Worm (Caenorhabditis elegans) whole organism, L4/young adult: Measurements from ENCODE around the gene cst-1.

Experiments used
- W03F9.2 ChIP-seq: fragments of 150-350 bp; optimal IDR thresholded peaks from 2 replicates; lab custom pipeline; 2014; ENCODE audit warnings: missing biosample characterization, missing genetic modification characterization
- dao-5 ChIP-seq: sonication (generic microtip); optimal IDR thresholded peaks from 2 replicates; lab custom pipeline; 2016; ENCODE audit warnings: missing genotype, missing genetic modification characterization, moderate library complexity, missing compliant biosample characterization
- him-1 ChIP-seq: sonication (generic microtip); optimal IDR thresholded peaks from 2 replicates; lab custom pipeline; 2016; ENCODE audit warnings: missing genotype, missing genetic modification reagents, missing genetic modification characterization, missing compliant biosample characterization

DNA sequence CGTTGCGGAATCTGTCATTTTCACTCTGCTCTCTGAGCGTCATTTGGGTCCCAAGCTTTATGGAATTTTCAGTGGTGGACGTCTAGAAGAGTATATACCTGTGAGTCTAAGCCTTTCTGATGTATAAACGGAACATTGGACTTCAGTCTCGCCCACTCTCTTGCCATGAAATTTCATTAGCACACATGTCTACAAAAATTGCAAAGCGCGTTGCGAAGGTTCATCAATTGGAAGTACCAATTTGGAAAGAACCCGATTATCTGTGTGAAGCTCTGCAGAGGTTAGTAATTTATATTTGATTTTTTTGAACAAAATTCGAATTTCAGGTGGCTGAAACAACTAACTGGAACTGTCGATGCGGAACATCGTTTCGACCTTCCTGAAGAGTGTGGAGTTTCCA lies 49.6 kb upstream of the cst-1 start:
- TF ChIP-seq dao-5 (tag; lab: Kevin White, UChicago) (no peak), him-1 (tag; lab: Kevin White, UChicago) (no peak), W03F9.2 (tag; lab: Kevin White, UChicago) (no peak)
